Fruit fly (Drosophila melanogaster) whole organism, embryonic: ENCODE results near the gene HSPBAP1.

Experiments used
- B-H1 ChIP-seq: fragments of 200-800 bp; sonication (Bioruptor generic); IDR thresholded peaks from 3 replicates; pipeline ENCODE4 v1.3.6; 2022; ENCODE audit warnings: missing biosample characterization, missing genetic modification characterization
- BEAF-32 ChIP-seq: fragments of 200-800 bp; sonication (Bioruptor generic); optimal IDR thresholded peaks from 3 replicates; lab custom pipeline; 2017; ENCODE audit warnings: missing biosample characterization, missing genetic modification characterization, mild to moderate bottlenecking, moderate library complexity, missing genetic modification reagents
- CG10321 ChIP-seq: fragments of 200-800 bp; sonication (Bioruptor generic); IDR thresholded peaks from 2 replicates; pipeline ENCODE4 v1.3.6; 2022; ENCODE audit warnings: missing biosample characterization, missing genetic modification characterization
- CG10462 ChIP-seq: fragments of 200-800 bp; sonication (Bioruptor generic); optimal IDR thresholded peaks from 2 replicates; lab custom pipeline; 2016; ENCODE audit warnings: missing biosample characterization, missing genetic modification characterization
- CG10543 ChIP-seq: fragments of 200-800 bp; sonication (Bioruptor generic); optimal IDR thresholded peaks from 3 replicates; lab custom pipeline; 2017; ENCODE audit warnings: missing biosample characterization, mild to moderate bottlenecking, missing genetic modification characterization, moderate library complexity
- CG10959 ChIP-seq: fragments of 200-800 bp; sonication (Bioruptor generic); IDR thresholded peaks from 2 replicates; pipeline ENCODE4 v1.3.6; 2022; ENCODE audit warnings: missing biosample characterization, missing genetic modification characterization
- CG11085 ChIP-seq: fragments of 200-800 bp; sonication (Bioruptor generic); IDR thresholded peaks from 2 replicates; pipeline ENCODE4 v1.3.6; 2022; ENCODE audit warnings: missing biosample characterization, missing genetic modification characterization
- CG11504 ChIP-seq: fragments of 200-800 bp; sonication (Bioruptor generic); optimal IDR thresholded peaks from 3 replicates; lab custom pipeline; 2019; ENCODE audit warnings: missing biosample characterization, mild to moderate bottlenecking, missing genetic modification characterization, moderate library complexity
- CG12744 ChIP-seq: fragments of 200-800 bp; sonication (Bioruptor generic); optimal IDR thresholded peaks from 2 replicates; lab custom pipeline; 2016; ENCODE audit warnings: missing biosample characterization, missing genetic modification characterization
- CG18599 ChIP-seq: fragments of 200-800 bp; sonication (Bioruptor generic); optimal IDR thresholded peaks from 3 replicates; lab custom pipeline; 2017; ENCODE audit warnings: missing biosample characterization, missing genetic modification characterization, mild to moderate bottlenecking, moderate library complexity, missing genetic modification reagents
- CG18619 ChIP-seq: fragments of 200-800 bp; sonication (Bioruptor generic); optimal IDR thresholded peaks from 3 replicates; lab custom pipeline; 2017; ENCODE audit warnings: missing biosample characterization, mild to moderate bottlenecking, missing genetic modification characterization
- CG2116 ChIP-seq: fragments of 200-800 bp; sonication (Bioruptor generic); optimal IDR thresholded peaks from 3 replicates; lab custom pipeline; 2018; ENCODE audit warnings: missing biosample characterization, mild to moderate bottlenecking, missing genetic modification characterization
- CG31388 ChIP-seq: fragments of 200-800 bp; sonication (Bioruptor generic); optimal IDR thresholded peaks from 2 replicates; lab custom pipeline; 2016; ENCODE audit warnings: missing biosample characterization, missing genetic modification characterization
- CG32532 ChIP-seq: fragments of 200-800 bp; sonication (Bioruptor generic); IDR thresholded peaks from 2 replicates; pipeline ENCODE4 v1.3.6; 2022; ENCODE audit warnings: missing biosample characterization, missing genetic modification characterization
- CG34422 ChIP-seq: fragments of 200-800 bp; sonication (Bioruptor generic); IDR thresholded peaks from 3 replicates; pipeline ENCODE4 v1.3.6; 2022; ENCODE audit warnings: missing biosample characterization, missing genetic modification characterization
- CG3995 ChIP-seq: fragments of 200-800 bp; sonication (Bioruptor generic); optimal IDR thresholded peaks from 3 replicates; lab custom pipeline; 2016; ENCODE audit warnings: missing biosample characterization, missing genetic modification characterization
- CG4328 ChIP-seq: fragments of 200-800 bp; sonication (Bioruptor generic); optimal IDR thresholded peaks from 3 replicates; lab custom pipeline; 2017; ENCODE audit warnings: missing biosample characterization, missing genetic modification reagents, missing genetic modification characterization
- CG6654 ChIP-seq: fragments of 200-800 bp; sonication (Bioruptor generic); optimal IDR thresholded peaks from 2 replicates; lab custom pipeline; 2017; ENCODE audit warnings: missing biosample characterization, mild to moderate bottlenecking, missing genetic modification characterization
- CG7271 ChIP-seq: fragments of 200-800 bp; sonication (Bioruptor generic); optimal IDR thresholded peaks from 2 replicates; lab custom pipeline; 2018; ENCODE audit warnings: missing biosample characterization, mild to moderate bottlenecking, missing genetic modification characterization, moderate library complexity
- CG7357 ChIP-seq: fragments of 200-800 bp; sonication (Bioruptor generic); IDR thresholded peaks from 3 replicates; pipeline ENCODE4 v1.3.6; 2022; ENCODE audit warnings: missing biosample characterization, missing genetic modification characterization
- CG8089 ChIP-seq: fragments of 200-800 bp; sonication (Bioruptor generic); optimal IDR thresholded peaks from 3 replicates; lab custom pipeline; 2016; ENCODE audit warnings: missing biosample characterization, missing genetic modification characterization
- CG9727 ChIP-seq: fragments of 200-800 bp; sonication (Bioruptor generic); optimal IDR thresholded peaks from 3 replicates; lab custom pipeline; 2017; ENCODE audit warnings: missing biosample characterization, mild to moderate bottlenecking, missing genetic modification characterization
- Dbx ChIP-seq: fragments of 200-800 bp; sonication (Bioruptor generic); IDR thresholded peaks from 3 replicates; pipeline ENCODE4 v1.3.6; 2022; ENCODE audit warnings: missing biosample characterization, missing genetic modification characterization
- E2f1 ChIP-seq: fragments of 200-800 bp; sonication (Bioruptor generic); IDR thresholded peaks from 2 replicates; pipeline ENCODE4 v1.3.6; 2022; ENCODE audit warnings: missing biosample characterization, missing genetic modification characterization
- HLH54F ChIP-seq: fragments of 200-800 bp; sonication (Bioruptor generic); optimal IDR thresholded peaks from 3 replicates; lab custom pipeline; 2016; ENCODE audit warnings: missing biosample characterization, missing genetic modification characterization
- Hr3 ChIP-seq: fragments of 200-800 bp; sonication (Bioruptor generic); optimal IDR thresholded peaks from 3 replicates; lab custom pipeline; 2016; ENCODE audit warnings: missing biosample characterization, missing genetic modification characterization
- Jarid2 ChIP-seq: fragments of 200-800 bp; sonication (Bioruptor generic); optimal IDR thresholded peaks from 3 replicates; lab custom pipeline; 2017; ENCODE audit warnings: mild to moderate bottlenecking, missing biosample characterization, missing genetic modification reagents, missing genetic modification characterization
- Kr ChIP-seq: fragments of 200-800 bp; sonication (Bioruptor generic); optimal IDR thresholded peaks from 2 replicates; lab custom pipeline; 2017; ENCODE audit warnings: missing biosample characterization, mild to moderate bottlenecking, missing genetic modification characterization
- Lhr ChIP-seq: fragments of 200-800 bp; sonication (Bioruptor generic); optimal IDR thresholded peaks from 3 replicates; lab custom pipeline; 2017; ENCODE audit warnings: mild to moderate bottlenecking, missing biosample characterization, missing genetic modification reagents, missing genetic modification characterization
- Ptx1 ChIP-seq: fragments of 200-800 bp; sonication (Bioruptor generic); IDR thresholded peaks from 2 replicates; pipeline ENCODE4 v1.3.6; 2022; ENCODE audit warnings: missing biosample characterization, missing genetic modification characterization
- Sox102F ChIP-seq: fragments of 200-800 bp; sonication (Bioruptor generic); optimal IDR thresholded peaks from 2 replicates; lab custom pipeline; 2018; ENCODE audit warnings: missing biosample characterization, mild to moderate bottlenecking, missing genetic modification characterization, moderate library complexity
- Spps ChIP-seq: fragments of 200-800 bp; sonication (Bioruptor generic); optimal IDR thresholded peaks from 2 replicates; lab custom pipeline; 2018; ENCODE audit warnings: missing biosample characterization, mild to moderate bottlenecking, missing genetic modification characterization
- az2 ChIP-seq: fragments of 200-800 bp; sonication (Bioruptor generic); optimal IDR thresholded peaks from 3 replicates; lab custom pipeline; 2016; ENCODE audit warnings: missing biosample characterization, missing genetic modification characterization
- dati ChIP-seq: fragments of 200-800 bp; sonication (Bioruptor generic); IDR thresholded peaks from 2 replicates; pipeline ENCODE4 v1.3.6; 2022; ENCODE audit warnings: missing biosample characterization, missing genetic modification characterization
- eve ChIP-seq, 2 experiments: fragments of >200 bp; optimal IDR thresholded peaks; 2 replicates each; lab custom pipeline; 2017; ENCODE audit warnings: missing biosample characterization in 2 of 2, missing genetic modification characterization in 2 of 2
- fu2 ChIP-seq: fragments of 200-800 bp; sonication (Bioruptor generic); optimal IDR thresholded peaks from 2 replicates; lab custom pipeline; 2016; ENCODE audit warnings: missing biosample characterization, missing genetic modification characterization
- gem ChIP-seq: fragments of 200-800 bp; sonication (Bioruptor generic); optimal IDR thresholded peaks from 2 replicates; lab custom pipeline; 2019; ENCODE audit warnings: missing biosample characterization, mild to moderate bottlenecking, missing genetic modification characterization, moderate library complexity
- grau ChIP-seq: fragments of 200-800 bp; optimal IDR thresholded peaks from 3 replicates; lab custom pipeline; 2019; ENCODE audit warnings: missing biosample characterization, mild to moderate bottlenecking, missing genetic modification characterization, moderate library complexity
- her ChIP-seq: fragments of 200-800 bp; sonication (Bioruptor generic); optimal IDR thresholded peaks from 2 replicates; lab custom pipeline; 2016; ENCODE audit warnings: missing biosample characterization, missing genetic modification characterization
- lab ChIP-seq: fragments of 200-800 bp; sonication (Bioruptor generic); optimal IDR thresholded peaks from 3 replicates; lab custom pipeline; 2017; ENCODE audit warnings: missing biosample characterization, missing genetic modification characterization, mild to moderate bottlenecking, moderate library complexity, missing genetic modification reagents
- mirr ChIP-seq: fragments of 200-800 bp; sonication (Bioruptor generic); optimal IDR thresholded peaks from 3 replicates; lab custom pipeline; 2018; ENCODE audit warnings: missing biosample characterization, mild to moderate bottlenecking, missing genetic modification characterization
- nerfin-2 ChIP-seq: fragments of 200-800 bp; sonication (Bioruptor generic); IDR thresholded peaks from 2 replicates; pipeline ENCODE4 v1.3.6; 2022; ENCODE audit warnings: missing biosample characterization, missing genetic modification characterization; ENCODE audit not compliant: partially characterized antibody
- peb ChIP-seq: fragments of 200-800 bp; sonication (Bioruptor generic); IDR thresholded peaks from 2 replicates; pipeline ENCODE4 v1.3.6; 2022; ENCODE audit warnings: missing biosample characterization, missing genetic modification characterization
- pita ChIP-seq: fragments of 200-800 bp; sonication (Bioruptor generic); optimal IDR thresholded peaks from 2 replicates; lab custom pipeline; 2017; ENCODE audit warnings: missing biosample characterization, mild to moderate bottlenecking, missing genetic modification characterization
- pros ChIP-seq: fragments of 200-800 bp; sonication (Bioruptor generic); optimal IDR thresholded peaks from 3 replicates; lab custom pipeline; 2019; ENCODE audit warnings: missing biosample characterization, mild to moderate bottlenecking, missing genetic modification characterization, moderate library complexity
- rib ChIP-seq: fragments of 200-800 bp; sonication (Bioruptor generic); IDR thresholded peaks from 2 replicates; pipeline ENCODE4 v1.3.6; 2022; ENCODE audit warnings: missing biosample characterization, missing genetic modification characterization
- run ChIP-seq: fragments of 200-800 bp; sonication (Bioruptor generic); optimal IDR thresholded peaks from 3 replicates; lab custom pipeline; 2018; ENCODE audit warnings: missing biosample characterization, mild to moderate bottlenecking, missing genetic modification characterization
- ssp ChIP-seq: fragments of 200-800 bp; sonication (Bioruptor generic); IDR thresholded peaks from 2 replicates; pipeline ENCODE4 v1.3.6; 2022; ENCODE audit warnings: missing biosample characterization, missing genetic modification characterization
- toy ChIP-seq: fragments of 200-800 bp; sonication (Bioruptor generic); IDR thresholded peaks from 2 replicates; pipeline ENCODE4 v1.3.6; 2022; ENCODE audit warnings: missing biosample characterization, missing genetic modification characterization
- wdn ChIP-seq: fragments of 200-800 bp; sonication (Bioruptor generic); IDR thresholded peaks from 2 replicates; pipeline ENCODE4 v1.3.6; 2022; ENCODE audit warnings: missing biosample characterization, missing genetic modification characterization

Gene HSPBAP1

dm6 chr3R:27706581-27707181 is 11.6 kb downstream of the HSPBAP1 start, which contains the start of the genes CROT and CG12877 (continued):
- peak; percentile 15 for TF ChIP-seq fu2 (GFP tag; lab: Kevin White, UChicago)
- TF ChIP-seq CG32532 (GFP tag; lab: Robert Waterston, UW), result peak; percentile 84
- no peak for TF ChIP-seq CG31388
- TF ChIP-seq gem (tag; lab: Kevin White, UChicago), result peak; percentile 88
- TF ChIP-seq CG34422 (GFP tag; lab: Robert Waterston, UW), result peak; percentile 18
- no peak for TF ChIP-seq toy (GFP tag; lab: Robert Waterston, UW)
- TF ChIP-seq B-H1 (GFP tag; lab: Robert Waterston, UW), result peak; percentile 28; the same call in 1 of the 3 replicates
- TF ChIP-seq CG11504 (tag; lab: Kevin White, UChicago), result peak; percentile 83
- TF ChIP-seq CG2116, result peak; percentile 90
- TF ChIP-seq nerfin-2, result no peak
- no peak for TF ChIP-seq CG12744 (GFP tag; lab: Kevin White, UChicago)
- TF ChIP-seq CG11085 (GFP tag; lab: Robert Waterston, UW), result peak; percentile 48; the same call in 1 of the 2 replicates
- TF ChIP-seq run (tag; lab: Kevin White, UChicago), result peak; percentile 24
- no peak for TF ChIP-seq pita
- 0 out of 2 replicates have a peak, but pooled peaks have one; percentile 44 for TF ChIP-seq rib (GFP tag; lab: Robert Waterston, UW)
- TF ChIP-seq CG7271 (tag; lab: Kevin White, UChicago), result no peak
- TF ChIP-seq CG7357 (GFP tag; lab: Robert Waterston, UW), result peak; percentile 57
- TF ChIP-seq BEAF-32 (GFP tag; lab: Kevin White, UChicago), result peak; percentile 62
- TF ChIP-seq pros (GFP tag; lab: Kevin White, UChicago), result no peak
- no peak for TF ChIP-seq eve (GFP tag; optimal IDR thresholded peaks at IDR 0.05; lab: Kevin White, UChicago)
- peak; percentile 80 for TF ChIP-seq CG9727 (GFP tag; lab: Kevin White, UChicago)
- TF ChIP-seq CG10462 (GFP tag; lab: Kevin White, UChicago), result peak; percentile 98
- TF ChIP-seq CG10959, result peak; percentile 33; the same call in 1 of the 2 replicates
- TF ChIP-seq CG10543 (GFP tag; lab: Kevin White, UChicago), result peak; percentile 84
- peak; percentile 84 for TF ChIP-seq grau (tag; lab: Kevin White, UChicago)
- peak; percentile 81 for TF ChIP-seq Dbx (GFP tag; lab: Robert Waterston, UW)
- TF ChIP-seq Spps (tag; lab: Kevin White, UChicago), result peak; percentile 1
- TF ChIP-seq CG18619 (GFP tag; lab: Kevin White, UChicago), result peak; percentile 77
- TF ChIP-seq dati (GFP tag; lab: Robert Waterston, UW), result no peak
- no peak for TF ChIP-seq CG8089
- peak; percentile 54 for TF ChIP-seq CG4328 (GFP tag; lab: Kevin White, UChicago)
- TF ChIP-seq Hr3 (GFP tag; lab: Kevin White, UChicago), result peak; percentile 89
- 0 out of 2 replicates have a peak, but pooled peaks have one; percentile 33 for TF ChIP-seq wdn (GFP tag; lab: Robert Waterston, UW)
- TF ChIP-seq peb, result no peak
- peak; percentile 65 for TF ChIP-seq Lhr (GFP tag; lab: Kevin White, UChicago)
- peak; percentile 8 for TF ChIP-seq Jarid2
- peak; percentile 88 for TF ChIP-seq Ptx1 (GFP tag; lab: Robert Waterston, UW)
- TF ChIP-seq her (GFP tag; lab: Kevin White, UChicago), result no peak
- peak; percentile 74 for TF ChIP-seq CG10321 (GFP tag; lab: Robert Waterston, UW)
- peak; percentile 71 for TF ChIP-seq HLH54F (GFP tag; lab: Kevin White, UChicago)
- TF ChIP-seq CG18599 (GFP tag; lab: Kevin White, UChicago), result peak; percentile 80
- TF ChIP-seq CG3995 (GFP tag; lab: Kevin White, UChicago), result peak; percentile 92
- peak; percentile 84 for TF ChIP-seq az2
- TF ChIP-seq Sox102F (GFP tag; lab: Kevin White, UChicago), result peak; percentile 81
- peak; percentile 56 for TF ChIP-seq CG6654 (GFP tag; lab: Kevin White, UChicago)
- peak; percentile 47; the same call in 1 of the 2 replicates for TF ChIP-seq E2f1
- peak; percentile 11 for TF ChIP-seq mirr (GFP tag; lab: Kevin White, UChicago)
- peak; percentile 65 for TF ChIP-seq ssp (GFP tag; lab: Robert Waterston, UW)
- no peak for TF ChIP-seq Kr (GFP tag; lab: Kevin White, UChicago)
- peak; percentile 75 for TF ChIP-seq lab (GFP tag; lab: Kevin White, UChicago)
